Worm (Caenorhabditis elegans) whole organism, L1 larva: ENCODE measurements around the gene R10E4.11.
A peak's percentile ranks its signal among the peaks of the same experiment; 100 is the strongest.

ENCODE experiments used
- C34B4.2 ChIP-seq: sonication (generic microtip); optimal IDR thresholded peaks from 2 replicates; lab custom pipeline; 2017; ENCODE audit warnings: mild to moderate bottlenecking, missing genetic modification characterization, missing compliant biosample characterization
- F16B12.6 ChIP-seq: fragments of 150-350 bp; optimal IDR thresholded peaks from 2 replicates; lab custom pipeline; 2014; ENCODE audit warnings: missing biosample characterization, missing genetic modification characterization
- Y116A8C.19 ChIP-seq: sonication (generic microtip); optimal IDR thresholded peaks from 2 replicates; lab custom pipeline; 2016; ENCODE audit warnings: missing compliant biosample characterization, missing genetic modification characterization, borderline replicate concordance
- aha-1 ChIP-seq: fragments of 150-350 bp; optimal IDR thresholded peaks from 2 replicates; lab custom pipeline; 2014; ENCODE audit warnings: missing biosample characterization, missing genetic modification characterization
- alr-1 ChIP-seq: fragments of 200-800 bp; sonication (Bioruptor generic); optimal IDR thresholded peaks from 2 replicates; lab custom pipeline; 2018; ENCODE audit warnings: borderline replicate concordance, mild to moderate bottlenecking, missing genetic modification characterization, missing compliant biosample characterization
- ama-1 ChIP-seq: fragments of 150-350 bp; optimal IDR thresholded peaks from 2 replicates; lab custom pipeline; 2014
- ceh-63 ChIP-seq: fragments of 200-800 bp; sonication (Bioruptor generic); optimal IDR thresholded peaks from 2 replicates; lab custom pipeline; 2018; ENCODE audit warnings: mild to moderate bottlenecking, missing genetic modification characterization, missing compliant biosample characterization
- ceh-8 ChIP-seq: fragments of 200-800 bp; sonication (Bioruptor generic); optimal IDR thresholded peaks from 2 replicates; lab custom pipeline; 2018; ENCODE audit warnings: mild to moderate bottlenecking, missing genetic modification characterization, moderate library complexity, missing compliant biosample characterization
- ceh-82 ChIP-seq, 3 experiments: fragments of 150-350 bp in 1 of 3; sonication (generic microtip) in 2 of 3; optimal IDR thresholded peaks; 2 replicates each; lab custom pipeline; 2014 to 2017; ENCODE audit warnings: missing biosample characterization in 3 of 3, missing genetic modification characterization in 3 of 3
- ceh-88 ChIP-seq: fragments of 200-800 bp; sonication (Bioruptor generic); IDR thresholded peaks from 2 replicates; pipeline ENCODE4 v1.3.6; 2022; ENCODE audit warnings: missing genetic modification characterization, missing compliant biosample characterization
- ces-1 ChIP-seq: fragments of 150-350 bp; optimal IDR thresholded peaks from 2 replicates; lab custom pipeline; 2014; ENCODE audit warnings: missing biosample characterization, missing genetic modification reagents, missing genetic modification characterization
- dpl-1 ChIP-seq, 3 experiments: fragments of 150-350 bp in 2 of 3; sonication (generic microtip) in 1 of 3; optimal IDR thresholded peaks; 2 replicates each; lab custom pipeline; 2014 to 2017; ENCODE audit warnings: missing biosample characterization in 3 of 3, missing genetic modification characterization in 3 of 3, missing genetic modification reagents in 3 of 3
- dsc-1 ChIP-seq: sonication (generic microtip); optimal IDR thresholded peaks from 2 replicates; lab custom pipeline; 2016; ENCODE audit warnings: mild to moderate bottlenecking, missing genetic modification characterization, missing compliant biosample characterization
- efl-1 ChIP-seq, 4 experiments: fragments of 150-350 bp; optimal IDR thresholded peaks in 3 of 4; peaks in 1 of 4; 1 replicate in 1 of 4; 2 replicates in 3 of 4; lab custom pipeline; 2014; ENCODE audit warnings: missing biosample characterization in 2 of 4, missing genetic modification characterization in 2 of 4, missing genetic modification reagents in 2 of 4
- efl-3 ChIP-seq: fragments of 200-800 bp; sonication (Bioruptor generic); optimal IDR thresholded peaks from 2 replicates; lab custom pipeline; 2018; ENCODE audit warnings: mild to moderate bottlenecking, missing genetic modification characterization, missing compliant biosample characterization
- egl-13 ChIP-seq: sonication (generic microtip); optimal IDR thresholded peaks from 2 replicates; lab custom pipeline; 2016; ENCODE audit warnings: missing genotype, missing genetic modification reagents, missing genetic modification characterization, missing compliant biosample characterization
- elt-2 ChIP-seq: sonication (generic microtip); optimal IDR thresholded peaks from 2 replicates; lab custom pipeline; 2016; ENCODE audit warnings: missing genetic modification characterization, mild to moderate bottlenecking, inconsistent platforms, missing compliant biosample characterization, missing genetic modification reagents
- ets-5 ChIP-seq: fragments of 200-800 bp; sonication (Bioruptor generic); IDR thresholded peaks from 2 replicates; pipeline ENCODE4 v1.3.6; 2022; ENCODE audit warnings: missing genetic modification characterization, missing compliant biosample characterization
- fkh-4 ChIP-seq: sonication (generic microtip); optimal IDR thresholded peaks from 2 replicates; lab custom pipeline; 2016; ENCODE audit warnings: missing compliant biosample characterization, missing genetic modification characterization, borderline replicate concordance
- fkh-8 ChIP-seq: sonication (generic microtip); optimal IDR thresholded peaks from 2 replicates; lab custom pipeline; 2016; ENCODE audit warnings: mild to moderate bottlenecking, missing genetic modification characterization, missing compliant biosample characterization
- hlh-17 ChIP-seq: fragments of 200-800 bp; sonication (Bioruptor generic); optimal IDR thresholded peaks from 2 replicates; lab custom pipeline; 2018; ENCODE audit warnings: missing genetic modification characterization, mild to moderate bottlenecking, missing compliant biosample characterization, moderate library complexity, borderline replicate concordance
- hlh-4 ChIP-seq: sonication (generic microtip); optimal IDR thresholded peaks from 2 replicates; lab custom pipeline; 2016; ENCODE audit warnings: mild to moderate bottlenecking, missing genetic modification characterization, missing compliant biosample characterization
- hpl-2 ChIP-seq: fragments of 150-350 bp; optimal IDR thresholded peaks from 2 replicates; lab custom pipeline; 2014; ENCODE audit warnings: missing biosample characterization, missing genetic modification reagents, missing genetic modification characterization
- irx-1 ChIP-seq: sonication (generic microtip); optimal IDR thresholded peaks from 2 replicates; lab custom pipeline; 2016; ENCODE audit warnings: missing genetic modification characterization, missing compliant biosample characterization
- isw-1 ChIP-seq: fragments of 200-800 bp; sonication (Bioruptor generic); IDR thresholded peaks from 2 replicates; pipeline ENCODE4 v1.3.6; 2022; ENCODE audit warnings: missing genetic modification characterization, missing compliant biosample characterization
- jun-1 ChIP-seq: fragments of 150-350 bp; optimal IDR thresholded peaks from 2 replicates; lab custom pipeline; 2014; ENCODE audit warnings: missing biosample characterization, missing genetic modification reagents, missing genetic modification characterization
- lin-13 ChIP-seq: fragments of 150-350 bp; optimal IDR thresholded peaks from 2 replicates; lab custom pipeline; 2014; ENCODE audit warnings: missing biosample characterization, missing genetic modification reagents, missing genetic modification characterization
- lin-14 ChIP-seq: fragments of 200-800 bp; sonication (Bioruptor generic); optimal IDR thresholded peaks from 2 replicates; lab custom pipeline; 2018; ENCODE audit warnings: mild to moderate bottlenecking, missing genetic modification characterization, moderate library complexity, missing compliant biosample characterization
- lin-15B ChIP-seq: fragments of 150-350 bp; sonication (generic microtip); optimal IDR thresholded peaks from 3 replicates; lab custom pipeline; 2014; ENCODE audit warnings: missing biosample characterization, missing genetic modification characterization
- lin-35 ChIP-seq, 2 experiments: fragments of 150-350 bp; optimal IDR thresholded peaks; 2 replicates each; lab custom pipeline; 2014; ENCODE audit warnings: missing biosample characterization in 2 of 2, missing genetic modification characterization in 2 of 2, missing genetic modification reagents in 2 of 2
- lin-39 ChIP-seq: fragments of 150-350 bp; optimal IDR thresholded peaks from 2 replicates; lab custom pipeline; 2014; ENCODE audit warnings: missing biosample characterization, missing genetic modification reagents, missing genetic modification characterization
- lir-3 ChIP-seq: sonication (generic microtip); optimal IDR thresholded peaks from 2 replicates; lab custom pipeline; 2016; ENCODE audit warnings: mild to moderate bottlenecking, missing genetic modification characterization, moderate library complexity, missing compliant biosample characterization; ENCODE audit not compliant: poor library complexity
- lsy-2 ChIP-seq, 2 experiments: fragments of 150-350 bp; optimal IDR thresholded peaks; 2 replicates each; lab custom pipeline; 2014; ENCODE audit warnings: missing biosample characterization in 2 of 2, missing genetic modification characterization in 2 of 2
- mab-9 ChIP-seq: fragments of 200-800 bp; sonication (Bioruptor generic); IDR thresholded peaks from 2 replicates; pipeline ENCODE4 v1.3.6; 2022; ENCODE audit warnings: missing genetic modification reagents, missing genetic modification characterization, missing compliant biosample characterization
- mef-2 ChIP-seq: fragments of 150-350 bp; optimal IDR thresholded peaks from 2 replicates; lab custom pipeline; 2014; ENCODE audit warnings: missing biosample characterization, missing genetic modification characterization
- mep-1 ChIP-seq: fragments of 150-350 bp; optimal IDR thresholded peaks from 2 replicates; lab custom pipeline; 2014; ENCODE audit warnings: missing biosample characterization, missing genetic modification characterization
- nhr-11 ChIP-seq: fragments of 150-350 bp; optimal IDR thresholded peaks from 2 replicates; lab custom pipeline; 2014; ENCODE audit warnings: missing biosample characterization, missing genetic modification characterization
- nhr-19 ChIP-seq: fragments of 200-800 bp; sonication (Bioruptor generic); conservative IDR thresholded peaks from 2 replicates; pipeline ENCODE4 v1.3.6; 2022; ENCODE audit warnings: missing genetic modification characterization, missing compliant biosample characterization
- nhr-237 ChIP-seq: fragments of 150-350 bp; optimal IDR thresholded peaks from 2 replicates; lab custom pipeline; 2014; ENCODE audit warnings: missing biosample characterization, missing genetic modification characterization
- nhr-76 ChIP-seq: sonication (generic microtip); optimal IDR thresholded peaks from 2 replicates; lab custom pipeline; 2017; ENCODE audit warnings: missing biosample characterization, missing genetic modification characterization
- nhr-84 ChIP-seq: sonication (generic microtip); optimal IDR thresholded peaks from 2 replicates; lab custom pipeline; 2017; ENCODE audit warnings: missing biosample characterization, missing genetic modification characterization
- nhr-90 ChIP-seq: sonication (generic microtip); optimal IDR thresholded peaks from 2 replicates; lab custom pipeline; 2016; ENCODE audit warnings: mild to moderate bottlenecking, missing genetic modification characterization, missing compliant biosample characterization; ENCODE audit not compliant: poor library complexity
- pag-3 ChIP-seq: sonication (generic microtip); optimal IDR thresholded peaks from 2 replicates; lab custom pipeline; 2017; ENCODE audit warnings: missing genetic modification characterization, mild to moderate bottlenecking, missing compliant biosample characterization, antibody characterized with exemption, borderline replicate concordance; ENCODE audit not compliant: insufficient read depth
- pax-3 ChIP-seq: fragments of 200-800 bp; sonication (Bioruptor generic); optimal IDR thresholded peaks from 2 replicates; lab custom pipeline; 2018; ENCODE audit warnings: mild to moderate bottlenecking, missing genetic modification characterization, moderate library complexity, missing compliant biosample characterization
- skn-1 ChIP-seq: fragments of 150-350 bp; optimal IDR thresholded peaks from 2 replicates; lab custom pipeline; 2014; ENCODE audit warnings: missing biosample characterization, missing genetic modification characterization
- snu-23 ChIP-seq: sonication (generic microtip); optimal IDR thresholded peaks from 2 replicates; lab custom pipeline; 2016; ENCODE audit warnings: missing genetic modification characterization, missing compliant biosample characterization
- sox-4 ChIP-seq: sonication (generic microtip); optimal IDR thresholded peaks from 2 replicates; lab custom pipeline; 2016; ENCODE audit warnings: missing genetic modification characterization, missing compliant biosample characterization
- tbx-2 ChIP-seq: sonication (generic microtip); optimal IDR thresholded peaks from 2 replicates; lab custom pipeline; 2016; ENCODE audit warnings: missing genetic modification characterization, missing compliant biosample characterization
- unc-62 ChIP-seq: fragments of 150-350 bp; optimal IDR thresholded peaks from 2 replicates; lab custom pipeline; 2014; ENCODE audit warnings: missing biosample characterization, missing genetic modification reagents, missing genetic modification characterization
- unc-86 ChIP-seq: sonication (generic microtip); optimal IDR thresholded peaks from 2 replicates; lab custom pipeline; 2016; ENCODE audit warnings: missing genetic modification characterization, missing compliant biosample characterization
- zag-1 ChIP-seq: fragments of 150-350 bp; optimal IDR thresholded peaks from 2 replicates; lab custom pipeline; 2014; ENCODE audit warnings: missing biosample characterization, missing genetic modification characterization
- ztf-4 ChIP-seq: fragments of 150-350 bp; optimal IDR thresholded peaks from 2 replicates; lab custom pipeline; 2014; ENCODE audit warnings: missing biosample characterization, missing genetic modification characterization

Gene R10E4.11

ce11 chrIII:4332543-4333042 lies 31.8 kb upstream of the R10E4.11 start, which contains the start of gene cdk-12 (continued):
- TF ChIP-seq tbx-2 (tag; lab: Kevin White, UChicago) (peak; percentile 28), lsy-2 (tag; optimal IDR thresholded peaks at IDR 0.05; lab: Kevin White, UChicago) (peak; percentile 62 to 72), alr-1 (tag; lab: Kevin White, UChicago) (no peak), pag-3 (tag; lab: Kevin White, UChicago) (peak; percentile 69), skn-1 (tag; lab: Kevin White, UChicago) (peak; percentile 66), irx-1 (peak; percentile 6), ama-1 (lab: Kevin White, UChicago) (no peak), ceh-8 (no peak), unc-86 (no peak), jun-1 (tag; lab: Kevin White, UChicago) (no peak), ceh-82 (tag; optimal IDR thresholded peaks at IDR 0.05; lab: Kevin White, UChicago) (peak in 1 of 3 experiments; percentile 56), nhr-76 (tag; lab: Kevin White, UChicago) (no peak), mef-2 (tag; lab: Kevin White, UChicago) (no peak), lin-13 (GFP tag; lab: Kevin White, UChicago) (no peak), fkh-8 (tag; lab: Kevin White, UChicago) (no peak), isw-1 (GFP tag; lab: Robert Waterston, UW) (no peak), dpl-1 (GFP tag; optimal IDR thresholded peaks at IDR 0.05; lab: Kevin White, UChicago) (peak; percentile 34 to 62 (median 36)), nhr-84 (tag; lab: Kevin White, UChicago) (no peak), hpl-2 (GFP tag; lab: Kevin White, UChicago) (no peak), lin-15B (tag; lab: Kevin White, UChicago) (no peak), ces-1 (GFP tag; lab: Kevin White, UChicago) (no peak), C34B4.2 (tag; lab: Kevin White, UChicago) (no peak), efl-3 (GFP tag; lab: Kevin White, UChicago) (no peak), unc-62 (GFP tag; lab: Kevin White, UChicago) (no peak), efl-1 (optimal IDR thresholded peaks at IDR 0.05; lab: Kevin White, UChicago) (peak; percentile 39 to 57), efl-1 (GFP tag; optimal IDR thresholded peaks at IDR 0.05 in 1 of 2; lab: Kevin White, UChicago) (peak; percentile 51 to 94), lin-39 (no peak), ceh-88 (no peak), nhr-11 (tag; lab: Kevin White, UChicago) (no peak), sox-4 (tag; lab: Kevin White, UChicago) (no peak), hlh-17 (GFP tag; lab: Kevin White, UChicago) (no peak), egl-13 (no peak), lin-35 (GFP tag; optimal IDR thresholded peaks at IDR 0.05; lab: Kevin White, UChicago) (peak; percentile 38 to 52), ets-5 (no peak), nhr-237 (tag; lab: Kevin White, UChicago) (no peak), ceh-63 (no peak), hlh-4 (tag; lab: Kevin White, UChicago) (no peak), aha-1 (tag; lab: Kevin White, UChicago) (no peak), F16B12.6 (tag; lab: Kevin White, UChicago) (no peak), elt-2 (tag; lab: Kevin White, UChicago) (no peak), dsc-1 (tag; lab: Kevin White, UChicago) (peak; percentile 19), zag-1 (tag; lab: Kevin White, UChicago) (no peak), ztf-4 (tag; lab: Kevin White, UChicago) (no peak), Y116A8C.19 (tag; lab: Kevin White, UChicago) (no peak), snu-23 (peak; percentile 60), mep-1 (tag; lab: Kevin White, UChicago) (peak; percentile 63), mab-9 (GFP tag; lab: Robert Waterston, UW) (no peak), nhr-90 (tag; lab: Kevin White, UChicago) (peak; percentile 35), pax-3 (tag; lab: Kevin White, UChicago) (no peak), lir-3 (tag; lab: Kevin White, UChicago) (no peak), fkh-4 (tag; lab: Kevin White, UChicago) (no peak), nhr-19 (GFP tag; lab: Robert Waterston, UW) (peak; percentile 29), lin-14 (peak; percentile 57)
